Fruit fly (Drosophila melanogaster) whole organism, prepupa: ENCODE measurements around the gene CG17359.
A peak's percentile ranks its signal among the peaks of the same experiment; 100 is the strongest.

Experiments
- CG11902 ChIP-seq: fragments of 200-800 bp; sonication (Bioruptor generic); optimal IDR thresholded peaks from 3 replicates; lab custom pipeline; 2016; ENCODE audit warnings: missing biosample characterization, missing genetic modification characterization
- Sox15 ChIP-seq: fragments of 200-800 bp; sonication (Bioruptor generic); optimal IDR thresholded peaks from 3 replicates; lab custom pipeline; 2016; ENCODE audit warnings: missing biosample characterization, missing genetic modification characterization
- acj6 ChIP-seq: fragments of 200-800 bp; sonication (Bioruptor generic); optimal IDR thresholded peaks from 3 replicates; lab custom pipeline; 2016; ENCODE audit warnings: missing biosample characterization, missing genetic modification characterization

DNA sequence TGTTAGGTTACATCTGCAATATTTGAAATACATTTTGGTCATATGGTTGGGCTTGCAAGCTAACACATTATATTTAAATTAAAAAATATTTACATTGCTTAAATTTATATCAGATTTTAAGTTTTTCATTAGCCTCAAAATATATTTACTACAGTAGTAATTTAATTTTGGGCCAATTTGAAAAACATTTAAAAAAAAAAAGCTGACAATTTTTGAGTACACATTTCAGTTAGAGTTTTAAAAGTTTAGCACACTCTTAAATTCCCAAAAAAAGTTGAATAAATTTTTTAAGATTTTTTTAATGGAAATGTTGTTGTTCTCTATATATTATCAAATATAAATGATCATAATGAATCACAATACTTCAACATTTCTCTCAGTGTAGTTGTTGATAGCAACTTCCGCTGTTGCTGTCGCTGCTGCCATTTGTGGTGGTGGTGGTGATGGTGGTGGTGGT, 41.8 kb downstream of the CG17359 start:
- TF ChIP-seq CG11902 (GFP tag; lab: Kevin White, UChicago) (no peak), Sox15 (GFP tag; lab: Kevin White, UChicago) (peak; percentile 18), acj6 (GFP tag; lab: Kevin White, UChicago) (peak; percentile 59)
